Worm (Caenorhabditis elegans) whole organism, L4 larva: ENCODE measurements around the gene C34F6.10.

Experiments
- F44E2.7 ChIP-seq: fragments of 200-800 bp; sonication (Bioruptor generic); IDR thresholded peaks from 2 replicates; pipeline ENCODE4 v2.1.2; 2022; ENCODE audit warnings: missing genetic modification characterization, missing compliant biosample characterization
- R02D3.7 ChIP-seq: fragments of 150-350 bp; sonication (generic microtip); optimal IDR thresholded peaks from 3 replicates; lab custom pipeline; 2014; ENCODE audit warnings: missing biosample characterization, missing genetic modification characterization
- ZK546.5 ChIP-seq, 2 experiments: sonication (generic microtip); optimal IDR thresholded peaks; 2 replicates each; lab custom pipeline; 2017; ENCODE audit warnings: missing biosample characterization in 2 of 2, missing genetic modification characterization in 2 of 2
- aha-1 ChIP-seq: fragments of 150-350 bp; peaks from one replicate; lab custom pipeline; 2014; ENCODE audit warnings: missing biosample characterization, missing genetic modification characterization
- daf-12 ChIP-seq: fragments of 150-350 bp; optimal IDR thresholded peaks from 2 replicates; lab custom pipeline; 2014; ENCODE audit warnings: missing biosample characterization, missing genetic modification reagents, missing genetic modification characterization
- hlh-11 ChIP-seq: fragments of 200-800 bp; sonication (Bioruptor generic); optimal IDR thresholded peaks from 2 replicates; lab custom pipeline; 2018; ENCODE audit warnings: mild to moderate bottlenecking, missing genetic modification characterization, missing compliant biosample characterization
- lin-1 ChIP-seq: fragments of 200-800 bp; sonication (Bioruptor generic); IDR thresholded peaks from 2 replicates; pipeline ENCODE4 v1.3.6; 2022; ENCODE audit warnings: missing genetic modification reagents, missing genetic modification characterization, missing compliant biosample characterization
- lin-13 ChIP-seq: fragments of 150-350 bp; optimal IDR thresholded peaks from 2 replicates; lab custom pipeline; 2014; ENCODE audit warnings: missing biosample characterization, missing genetic modification reagents, missing genetic modification characterization
- mdl-1 ChIP-seq, 2 experiments: fragments of 150-350 bp in 1 of 2; sonication (generic microtip) in 1 of 2; optimal IDR thresholded peaks; 2 replicates each; lab custom pipeline; 2014 to 2017; ENCODE audit warnings: missing biosample characterization in 2 of 2, missing genetic modification characterization in 2 of 2
- nhr-48 ChIP-seq: sonication (generic microtip); optimal IDR thresholded peaks from 2 replicates; lab custom pipeline; 2016; ENCODE audit warnings: mild to moderate bottlenecking, missing genetic modification characterization, missing compliant biosample characterization
- unc-39 ChIP-seq: sonication (generic microtip); optimal IDR thresholded peaks from 2 replicates; lab custom pipeline; 2017; ENCODE audit warnings: missing biosample characterization, missing genetic modification characterization
- zfp-3 ChIP-seq: fragments of 200-800 bp; sonication (Bioruptor generic); conservative IDR thresholded peaks from 2 replicates; pipeline ENCODE4 v1.3.6; 2022; ENCODE audit warnings: missing genetic modification reagents, missing genetic modification characterization, missing compliant biosample characterization

- no peak for TF ChIP-seq zfp-3 (GFP tag; lab: Robert Waterston, UW)
- no peak for TF ChIP-seq lin-13 (GFP tag; lab: Kevin White, UChicago)
- TF ChIP-seq lin-1 (GFP tag; lab: Robert Waterston, UW), result no peak
- TF ChIP-seq daf-12 (tag; lab: Kevin White, UChicago), result no peak
- TF ChIP-seq hlh-11 (tag; lab: Kevin White, UChicago), result no peak
- TF ChIP-seq aha-1 (tag; lab: Kevin White, UChicago), result no peak
- TF ChIP-seq nhr-48 (tag; lab: Kevin White, UChicago), result no peak
- TF ChIP-seq unc-39 (tag; lab: Kevin White, UChicago), result no peak
- no peak for TF ChIP-seq F44E2.7 (GFP tag; lab: Robert Waterston, UW)
- no peak for TF ChIP-seq ZK546.5 (tag; optimal IDR thresholded peaks at IDR 0.05; lab: Kevin White, UChicago)
- no peak for TF ChIP-seq mdl-1 (tag; optimal IDR thresholded peaks at IDR 0.05; lab: Kevin White, UChicago)
- TF ChIP-seq R02D3.7 (tag; lab: Kevin White, UChicago), result no peak
Observed at ce11 chrX:11279276-11279675, 38.8 kb upstream of the C34F6.10 start, which contains the start of gene F38B2.2.
